Worm (Caenorhabditis elegans): ENCODE data around the gene Y38H8A.12.

ce11 chrIV:13487019-13487418 lies 26.2 kb upstream of the Y38H8A.12 start:
- TF ChIP-seq ets-7 (tag; optimal IDR thresholded peaks at IDR 0.05) (no peak), F13C5.2 (tag; optimal IDR thresholded peaks at IDR 0.05) (no peak), ceh-13 (GFP tag; optimal IDR thresholded peaks at IDR 0.05) (no peak), sea-1 (GFP tag; conservative IDR thresholded peaks at IDR 0.05) (no peak), hmg-4 (GFP tag; optimal IDR thresholded peaks at IDR 0.05) (no peak)

Measured in whole organism, early embryonic.